Fruit fly (Drosophila melanogaster) whole organism: ENCODE measurements around the gene CG42305.

ENCODE experiments used
- CG8478 ChIP-seq: fragments of >200 bp; optimal IDR thresholded peaks from 2 replicates; lab custom pipeline; 2018; ENCODE audit warnings: inconsistent platforms
- Dll ChIP-seq: fragments of >200 bp; optimal IDR thresholded peaks from 2 replicates; lab custom pipeline; 2017
- EcR ChIP-seq, 2 experiments: fragments of >200 bp; optimal IDR thresholded peaks; 2 replicates each; lab custom pipeline; 2017; ENCODE audit warnings: missing biosample characterization in 2 of 2, missing genetic modification characterization in 2 of 2, missing genetic modification reagents in 2 of 2
- pan ChIP-seq: fragments of >200 bp; optimal IDR thresholded peaks from 2 replicates; lab custom pipeline; 2017
- psq ChIP-seq: fragments of >200 bp; optimal IDR thresholded peaks from 2 replicates; lab custom pipeline; 2017

DNA sequence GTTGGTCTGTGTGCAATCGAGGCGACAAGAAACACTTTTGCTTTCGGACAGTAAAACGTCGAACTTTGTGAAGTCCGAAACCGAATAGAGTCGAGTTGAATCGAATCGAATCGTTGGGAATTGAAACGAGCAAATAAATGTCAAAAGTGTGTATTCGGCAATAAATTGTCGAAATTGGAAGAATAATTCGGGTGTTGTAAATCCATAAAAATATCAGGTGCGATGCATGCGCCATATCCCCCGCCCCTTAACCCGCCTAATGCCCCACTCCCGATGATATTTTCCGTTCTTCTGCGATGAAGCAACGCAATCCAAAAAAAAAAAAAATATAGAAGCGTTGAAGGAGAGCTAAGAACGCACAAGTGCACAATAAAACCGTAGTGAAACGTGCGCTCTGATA, 23.5 kb upstream of the CG42305 start:
- TF ChIP-seq CG8478 (lab: Kevin White, UChicago) (no peak), EcR (GFP tag; optimal IDR thresholded peaks at IDR 0.05; lab: Kevin White, UChicago) (no peak), Dll (lab: Kevin White, UChicago) (no peak), pan (lab: Kevin White, UChicago) (no peak), psq (lab: Kevin White, UChicago) (no peak)
